Fruit fly (Drosophila melanogaster): Measurements from ENCODE around the gene Gr8a.

Gr8a gene

DNA sequence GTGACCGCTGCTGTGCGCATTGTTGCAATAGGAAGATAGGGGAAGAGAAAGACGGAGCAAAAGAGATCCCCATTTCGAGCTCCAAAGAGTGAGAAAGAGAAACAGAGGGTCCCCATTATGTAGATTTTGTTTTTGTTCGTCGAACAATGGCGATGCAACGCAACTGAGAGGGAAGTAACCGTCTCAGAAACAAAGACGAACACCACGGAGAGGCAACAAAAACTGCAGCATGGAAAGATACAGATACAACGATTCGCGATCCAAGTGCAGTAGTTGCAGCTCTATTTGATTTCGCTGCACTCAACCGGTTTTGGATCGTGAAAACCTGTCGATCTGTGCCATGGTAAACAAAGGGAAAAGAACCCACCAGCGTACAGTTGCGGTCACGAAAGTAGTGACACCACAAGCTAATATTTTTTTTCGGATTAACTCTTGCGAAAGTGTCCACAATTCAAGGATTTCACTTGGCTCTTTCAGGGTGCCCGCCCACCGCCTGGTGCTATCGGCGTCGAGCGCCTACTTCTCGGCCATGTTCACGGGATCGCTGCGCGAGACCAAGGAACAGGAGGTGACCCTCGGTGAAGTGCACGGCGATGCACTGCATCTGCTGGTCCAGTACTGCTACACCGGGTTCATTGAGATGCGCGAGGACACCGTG lies 25.2 kb downstream of the Gr8a start (continued):
- TF ChIP-seq Ets21C (GFP tag; optimal IDR thresholded peaks at IDR 0.05): no peak
- peak; percentile 1 for TF ChIP-seq CG8632 (GFP tag; optimal IDR thresholded peaks at IDR 0.05)
- no peak; the same call in 1 of the 2 replicates for TF ChIP-seq Gug (GFP tag; IDR thresholded peaks at IDR 0.05)
- TF ChIP-seq Hr39 (GFP tag; optimal IDR thresholded peaks at IDR 0.05): no peak
- TF ChIP-seq CG34406 (GFP tag; optimal IDR thresholded peaks at IDR 0.05): no peak
- peak; percentile 42 for TF ChIP-seq CG1621 (tag; optimal IDR thresholded peaks at IDR 0.05)
- no peak for TF ChIP-seq Smox (GFP tag; optimal IDR thresholded peaks at IDR 0.05)
- peak; percentile 13 for TF ChIP-seq dsx (GFP tag; optimal IDR thresholded peaks at IDR 0.05; ENCODE audit: poor library complexity, severe bottlenecking)
- TF ChIP-seq topi (GFP tag; optimal IDR thresholded peaks at IDR 0.05): peak; percentile 12
- TF ChIP-seq ss (GFP tag; optimal IDR thresholded peaks at IDR 0.05): no peak
- TF ChIP-seq CG10669 (GFP tag; optimal IDR thresholded peaks at IDR 0.05): no peak
- no peak for TF ChIP-seq Eip93F (GFP tag; optimal IDR thresholded peaks at IDR 0.05)
- no peak for TF ChIP-seq spab (GFP tag; optimal IDR thresholded peaks at IDR 0.05)
- TF ChIP-seq dac (GFP tag; optimal IDR thresholded peaks at IDR 0.05): peak; percentile 9
- no peak for TF ChIP-seq CG3032 (tag; optimal IDR thresholded peaks at IDR 0.05)
- no peak for TF ChIP-seq CG7368 (GFP tag; optimal IDR thresholded peaks at IDR 0.05)
- TF ChIP-seq fkh (GFP tag; optimal IDR thresholded peaks at IDR 0.05): no peak
- no peak for TF ChIP-seq net (GFP tag; optimal IDR thresholded peaks at IDR 0.05)
- no peak for TF ChIP-seq Sox102F (GFP tag; optimal IDR thresholded peaks at IDR 0.05)
- peak; percentile 46 for TF ChIP-seq CG9139 (GFP tag; optimal IDR thresholded peaks at IDR 0.05)
- peak; percentile 41; the same call in 1 of the 2 replicates for TF ChIP-seq CG15336 (GFP tag; IDR thresholded peaks at IDR 0.05)
- TF ChIP-seq svp (GFP tag): peak; percentile 68
- TF ChIP-seq Lpt (GFP tag; optimal IDR thresholded peaks at IDR 0.05): no peak
- TF ChIP-seq CG6854 (GFP tag; optimal IDR thresholded peaks at IDR 0.05): no peak

DNA sequence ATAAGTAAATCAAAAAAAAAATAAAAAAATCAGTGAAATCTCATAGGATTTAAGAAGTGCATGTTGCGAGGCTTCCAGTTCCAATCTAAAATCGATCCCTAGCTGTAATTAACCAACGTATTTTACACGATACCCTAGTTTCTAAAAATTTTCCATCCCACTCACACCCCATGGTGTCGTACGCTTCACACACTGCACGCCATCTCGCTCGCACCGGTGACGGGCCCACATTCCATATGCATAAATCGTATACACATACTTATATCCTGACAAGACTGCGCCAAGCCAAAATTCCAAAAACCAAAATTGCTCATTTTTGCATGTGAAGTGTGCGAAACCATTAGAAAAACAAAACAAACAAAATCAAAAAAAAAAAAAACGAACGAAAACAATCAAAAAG lies 28.1 kb downstream of the Gr8a start:
- TF ChIP-seq esn (GFP tag; optimal IDR thresholded peaks at IDR 0.05): peak; percentile 11
- TF ChIP-seq CG8632 (GFP tag; optimal IDR thresholded peaks at IDR 0.05): no peak
- TF ChIP-seq Blimp-1 (GFP tag; optimal IDR thresholded peaks at IDR 0.05): no peak
- no peak for TF ChIP-seq Lpt (GFP tag; optimal IDR thresholded peaks at IDR 0.05)
- no peak for TF ChIP-seq Sox14 (GFP tag; optimal IDR thresholded peaks at IDR 0.05)
- TF ChIP-seq eg (GFP tag; IDR thresholded peaks at IDR 0.05): no peak
- TF ChIP-seq CG9139 (GFP tag; optimal IDR thresholded peaks at IDR 0.05): no peak
- TF ChIP-seq Eip78C (GFP tag): peak; percentile 41
- TF ChIP-seq CG10669 (GFP tag; optimal IDR thresholded peaks at IDR 0.05): no peak
- no peak for TF ChIP-seq CG1621 (tag; optimal IDR thresholded peaks at IDR 0.05)

- no peak for TF ChIP-seq spab (GFP tag; optimal IDR thresholded peaks at IDR 0.05)
- no peak for TF ChIP-seq topi (GFP tag; optimal IDR thresholded peaks at IDR 0.05)
- TF ChIP-seq Lpt (GFP tag; optimal IDR thresholded peaks at IDR 0.05): no peak
- no peak for TF ChIP-seq CG9139 (GFP tag; optimal IDR thresholded peaks at IDR 0.05)
- TF ChIP-seq Sox14 (GFP tag; optimal IDR thresholded peaks at IDR 0.05): peak; percentile 48
- TF ChIP-seq lz (GFP tag; optimal IDR thresholded peaks at IDR 0.05): peak; percentile 40
- TF ChIP-seq salr (GFP tag; optimal IDR thresholded peaks at IDR 0.05): no peak
- TF ChIP-seq CG6163 (GFP tag; IDR thresholded peaks at IDR 0.05): no peak
- no peak for TF ChIP-seq Sox102F (GFP tag; optimal IDR thresholded peaks at IDR 0.05)
- TF ChIP-seq fkh (GFP tag; optimal IDR thresholded peaks at IDR 0.05): no peak
- TF ChIP-seq CG11762 (GFP tag; optimal IDR thresholded peaks at IDR 0.05; ENCODE audit: insufficient read depth): no peak
- no peak for TF ChIP-seq CG34406 (GFP tag; optimal IDR thresholded peaks at IDR 0.05)
- TF ChIP-seq CG10669 (GFP tag; optimal IDR thresholded peaks at IDR 0.05): no peak
- no peak for TF ChIP-seq CG1621 (tag; optimal IDR thresholded peaks at IDR 0.05)
- no peak for TF ChIP-seq Eip78C (GFP tag)
- no peak for TF ChIP-seq CG6792 (GFP tag; optimal IDR thresholded peaks at IDR 0.05)
- TF ChIP-seq Blimp-1 (GFP tag; optimal IDR thresholded peaks at IDR 0.05): no peak
- no peak for TF ChIP-seq pdm3 (GFP tag; optimal IDR thresholded peaks at IDR 0.05)
- peak; percentile 34 for TF ChIP-seq CG3032 (tag; optimal IDR thresholded peaks at IDR 0.05)
- TF ChIP-seq CG8319 (GFP tag; optimal IDR thresholded peaks at IDR 0.05): no peak
- no peak for TF ChIP-seq Sox15 (GFP tag; optimal IDR thresholded peaks at IDR 0.05)
- TF ChIP-seq esn (GFP tag; optimal IDR thresholded peaks at IDR 0.05): peak; percentile 21
- TF ChIP-seq vri (GFP tag; optimal IDR thresholded peaks at IDR 0.05): no peak
- no peak for TF ChIP-seq Gug (GFP tag; IDR thresholded peaks at IDR 0.05)
- no peak for TF ChIP-seq fd85E (GFP tag; optimal IDR thresholded peaks at IDR 0.05)
- TF ChIP-seq eg (GFP tag; IDR thresholded peaks at IDR 0.05): no peak
- no peak for TF ChIP-seq achi (GFP tag; optimal IDR thresholded peaks at IDR 0.05)
- TF ChIP-seq CG10631 (GFP tag; optimal IDR thresholded peaks at IDR 0.05): no peak
- TF ChIP-seq CG8119 (GFP tag; IDR thresholded peaks at IDR 0.05): no peak
- peak; percentile 10 for TF ChIP-seq CG3919 (GFP tag; optimal IDR thresholded peaks at IDR 0.05)
- TF ChIP-seq CG6276 (GFP tag; optimal IDR thresholded peaks at IDR 0.05): no peak
- TF ChIP-seq CG7368 (GFP tag; optimal IDR thresholded peaks at IDR 0.05): no peak
- TF ChIP-seq CG15336 (GFP tag; IDR thresholded peaks at IDR 0.05): no peak
These were observed 29.1 kb downstream of the Gr8a start, which contains the start of gene ric8a for dm6 chrX:9255964-9256520. Gene ric8a (plus strand): TSS chrX:9256168.
